Fruit fly (Drosophila melanogaster): ENCODE measurements around the gene CG42659.
A peak's percentile ranks its signal among the peaks of the same experiment; 100 is the strongest.

The CG42659 gene

DNA sequence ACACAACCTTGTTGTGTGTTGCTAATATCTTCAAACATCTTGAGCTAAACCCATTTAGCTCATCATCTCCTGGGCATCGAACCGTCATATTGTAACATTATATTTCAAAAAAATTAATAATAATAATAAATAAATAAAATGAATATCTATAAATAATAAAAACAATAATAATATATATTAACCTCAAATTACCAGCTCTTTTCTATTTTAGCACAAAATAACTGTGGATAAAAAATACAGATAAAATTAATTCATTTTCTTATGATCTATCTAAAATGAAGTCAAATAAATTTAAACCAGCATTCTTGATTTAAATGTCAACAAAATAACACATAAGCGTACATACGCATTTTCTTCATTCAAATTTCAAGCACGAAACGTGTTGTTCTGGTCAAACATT is at the start of gene CG42659:
TSS of gene CG42659 (plus strand) at position 301 of the 400 bp plus-strand sequence.
- no peak for TF ChIP-seq CTCF (optimal IDR thresholded peaks at IDR 0.05)
- no peak for TF ChIP-seq CG8478 (optimal IDR thresholded peaks at IDR 0.05)

DNA sequence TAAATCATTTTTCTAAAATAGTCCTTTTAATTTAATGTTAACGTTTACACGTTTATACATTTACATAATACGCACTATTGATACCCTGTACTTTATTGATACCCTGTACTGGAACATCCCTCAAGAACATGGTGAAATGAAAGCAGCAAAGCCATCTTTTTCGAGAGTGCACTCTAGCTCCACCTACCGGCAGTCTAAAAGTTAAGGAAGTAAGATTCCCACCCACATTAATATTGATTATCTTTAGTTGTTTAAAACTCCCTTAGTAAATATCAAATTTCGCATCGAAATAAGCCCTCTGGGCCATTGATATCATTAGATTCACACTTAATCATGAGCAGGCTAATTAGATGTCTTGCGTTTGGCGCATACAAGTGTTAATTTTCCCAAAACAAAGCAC is 48.9 kb upstream of the CG42659 start:
- TF ChIP-seq CG8478 (optimal IDR thresholded peaks at IDR 0.05): no peak
- peak; percentile 54 to 75 for TF ChIP-seq CTCF (optimal IDR thresholded peaks at IDR 0.05)

DNA sequence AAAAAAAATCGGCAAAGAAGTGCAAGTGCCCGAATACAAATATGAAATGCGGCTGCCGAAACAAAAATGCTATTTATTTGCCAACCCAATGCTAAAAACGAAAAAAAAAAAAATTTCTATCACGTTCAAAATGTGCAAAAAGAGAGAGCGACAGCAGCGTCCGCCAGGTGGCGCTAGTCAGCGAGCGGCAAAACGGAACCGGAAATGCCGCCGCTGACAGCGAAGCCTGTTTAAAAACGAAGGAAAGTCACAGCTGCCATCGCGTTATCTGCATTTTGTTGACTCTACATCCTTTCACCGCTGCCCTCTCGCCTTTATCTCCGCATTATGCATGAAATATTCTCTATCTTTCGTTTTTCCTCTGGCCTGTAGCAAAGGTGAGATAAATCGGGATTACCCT is 46.9 kb upstream of the CG42659 start:
- TF ChIP-seq CG8478 (optimal IDR thresholded peaks at IDR 0.05) (no peak), CTCF (optimal IDR thresholded peaks at IDR 0.05) (peak; percentile 85 to 88)

DNA sequence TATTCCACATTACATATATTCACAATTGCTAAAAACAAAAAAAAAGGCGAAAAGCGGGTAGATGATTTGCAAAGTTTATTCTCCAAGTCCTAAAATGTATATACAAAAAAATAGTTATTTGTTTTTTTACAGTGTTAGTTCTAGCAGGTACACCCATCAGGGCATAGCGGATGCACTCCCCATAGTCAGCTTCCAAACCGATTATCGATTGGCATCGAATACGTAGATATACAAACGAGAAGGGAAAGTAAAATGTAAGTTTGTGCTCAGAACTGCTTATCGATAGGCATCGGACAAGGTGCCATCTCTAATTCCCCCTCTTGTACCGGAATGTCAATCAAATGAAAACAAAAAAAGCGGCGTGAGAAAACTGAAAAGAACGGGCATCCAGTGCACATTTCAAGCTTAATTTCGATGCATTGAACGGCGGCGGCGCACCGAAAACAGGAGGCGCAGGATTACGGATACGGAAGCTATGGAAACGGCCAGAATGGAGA is 44.0 kb upstream of the CG42659 start, which contains the start of gene CG5674:
TSS of gene CG5674 (plus strand) at position 309 of the 497 bp plus-strand sequence.
- TF ChIP-seq CG8478 (optimal IDR thresholded peaks at IDR 0.05) (no peak), CTCF (optimal IDR thresholded peaks at IDR 0.05) (peak; percentile 72 to 81)

DNA sequence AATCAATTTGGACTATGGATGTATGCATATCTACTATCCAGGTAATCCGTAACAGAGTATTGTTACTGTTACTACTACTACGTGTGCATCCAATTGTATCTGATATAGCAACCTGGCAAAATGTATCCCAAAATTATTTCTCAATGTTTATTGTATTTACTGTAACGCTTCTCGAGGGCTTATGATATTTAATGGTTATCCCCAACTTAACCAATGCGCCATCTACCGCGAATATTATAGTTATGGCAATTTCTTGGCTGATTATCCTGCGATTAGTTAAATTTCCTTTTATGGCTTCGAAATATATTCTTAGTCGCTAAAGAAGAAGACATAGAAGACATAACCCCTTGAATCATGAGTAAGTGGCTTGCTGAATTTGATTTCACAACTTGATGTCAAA is 43.5 kb upstream of the CG42659 start:
- TF ChIP-seq CTCF (optimal IDR thresholded peaks at IDR 0.05) (peak; percentile 34 to 51), CG8478 (optimal IDR thresholded peaks at IDR 0.05) (no peak)

DNA sequence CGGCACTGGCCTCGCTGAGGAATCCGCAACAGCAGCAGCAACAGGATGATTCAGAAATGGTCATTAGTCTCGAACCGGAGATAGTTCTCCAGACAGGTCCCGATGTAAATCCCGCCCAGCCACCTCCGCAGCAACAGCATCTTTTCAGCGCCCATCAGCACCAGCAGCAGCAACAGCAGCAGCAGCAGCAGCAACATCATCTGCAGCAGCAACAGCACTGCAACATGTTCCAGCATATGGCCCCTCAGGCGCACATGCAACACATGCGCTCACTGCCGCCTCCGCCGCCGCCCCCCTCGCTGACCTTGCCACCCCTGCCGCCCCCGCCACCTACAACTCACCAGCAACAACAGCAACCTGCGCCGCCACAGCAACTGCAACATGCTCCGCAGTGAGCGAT is 34.2 kb upstream of the CG42659 start:
- TF ChIP-seq CG8478 (optimal IDR thresholded peaks at IDR 0.05): no peak
- no peak for TF ChIP-seq CTCF (optimal IDR thresholded peaks at IDR 0.05)

DNA sequence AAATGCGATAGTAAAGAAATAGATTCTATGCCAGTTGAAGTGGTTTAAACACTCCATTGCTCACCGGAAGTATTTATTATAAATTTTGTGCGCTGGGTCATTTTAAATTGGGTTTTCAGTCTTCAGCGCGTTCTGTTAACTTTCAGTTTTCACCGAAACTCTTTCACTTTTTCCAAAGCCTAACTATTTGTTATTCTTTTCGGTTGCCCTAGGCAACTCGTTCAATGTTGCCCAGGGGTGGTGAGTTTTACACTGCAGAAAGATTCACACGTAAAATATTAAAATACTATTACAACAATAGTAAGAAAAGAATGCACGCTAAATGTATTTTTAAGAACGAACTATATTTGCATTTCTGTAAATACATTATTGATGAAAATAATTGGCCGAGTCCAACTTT is 24.8 kb upstream of the CG42659 start, which contains the start of gene btv:
TSS of gene btv (minus strand) at position 101 of the 400 bp plus-strand sequence.
- TF ChIP-seq CG8478 (optimal IDR thresholded peaks at IDR 0.05) (no peak), CTCF (optimal IDR thresholded peaks at IDR 0.05) (no peak)

DNA sequence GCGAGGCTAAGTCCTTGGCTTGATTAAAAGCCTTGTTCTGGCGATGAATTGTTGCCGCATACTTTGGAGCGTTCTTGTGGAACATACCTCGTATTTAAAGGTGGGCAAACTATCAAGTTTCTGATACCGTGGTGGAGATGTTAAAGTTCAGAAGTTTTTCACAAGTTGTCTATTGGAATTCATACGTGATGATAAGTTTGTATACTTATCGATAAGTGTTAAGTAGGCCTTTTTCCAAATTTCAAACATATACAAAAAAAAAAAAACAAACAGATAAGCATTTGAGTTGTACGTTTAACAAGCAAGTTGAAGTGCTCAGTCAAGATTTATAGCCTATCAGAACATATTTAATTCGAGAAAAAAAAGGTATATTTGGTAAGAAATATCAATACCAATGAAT is 21.1 kb upstream of the CG42659 start, which contains the start of gene CG5681:
TSS of gene CG5681 (plus strand) at position 301 of the 400 bp plus-strand sequence.
- no peak for TF ChIP-seq CG8478 (optimal IDR thresholded peaks at IDR 0.05)
- TF ChIP-seq CTCF (optimal IDR thresholded peaks at IDR 0.05): no peak

DNA sequence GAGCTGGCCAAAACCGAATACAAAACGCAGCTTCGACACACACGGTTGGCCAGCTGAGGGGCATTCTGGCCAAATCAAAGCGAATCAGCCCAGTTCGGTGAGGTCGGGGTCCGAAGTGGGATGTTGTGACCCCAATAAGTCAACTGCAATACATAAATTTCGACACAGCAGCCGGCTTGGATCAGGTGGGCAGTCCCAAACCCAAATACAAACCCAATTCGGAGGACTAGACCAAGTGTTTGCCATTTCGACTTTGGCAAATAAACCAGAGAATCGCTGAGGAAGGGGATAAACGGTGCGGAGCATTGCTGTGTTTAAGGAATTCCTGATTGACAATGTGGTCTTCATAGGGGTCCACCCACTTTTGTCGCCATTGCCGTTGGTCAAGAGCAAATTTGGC is 18.2 kb upstream of the CG42659 start:
- TF ChIP-seq CTCF (optimal IDR thresholded peaks at IDR 0.05): no peak
- no peak for TF ChIP-seq CG8478 (optimal IDR thresholded peaks at IDR 0.05)

DNA sequence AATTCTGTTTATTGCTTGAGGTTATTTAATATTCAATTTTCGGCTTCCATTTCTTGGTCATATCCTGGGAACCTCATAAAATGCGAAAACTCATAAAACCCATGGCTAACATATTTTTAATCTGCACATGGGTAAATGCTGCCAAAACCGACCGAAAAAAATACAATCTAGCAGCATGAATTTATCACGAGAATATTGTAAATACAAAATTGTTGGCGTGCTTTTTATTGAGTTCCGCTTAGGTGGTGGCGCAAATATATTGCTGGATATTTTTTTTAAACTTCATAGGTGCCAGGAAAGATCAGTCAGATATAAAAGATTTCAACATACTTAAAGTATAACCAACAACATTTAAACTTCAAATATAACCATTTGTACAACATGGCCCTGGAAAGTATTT is 17.0 kb upstream of the CG42659 start, which contains the start of gene Prosbeta5R2:
TSS of gene Prosbeta5R2 (plus strand) at position 301 of the 400 bp plus-strand sequence.
- TF ChIP-seq CG8478 (optimal IDR thresholded peaks at IDR 0.05): no peak
- no peak for TF ChIP-seq CTCF (optimal IDR thresholded peaks at IDR 0.05)

DNA sequence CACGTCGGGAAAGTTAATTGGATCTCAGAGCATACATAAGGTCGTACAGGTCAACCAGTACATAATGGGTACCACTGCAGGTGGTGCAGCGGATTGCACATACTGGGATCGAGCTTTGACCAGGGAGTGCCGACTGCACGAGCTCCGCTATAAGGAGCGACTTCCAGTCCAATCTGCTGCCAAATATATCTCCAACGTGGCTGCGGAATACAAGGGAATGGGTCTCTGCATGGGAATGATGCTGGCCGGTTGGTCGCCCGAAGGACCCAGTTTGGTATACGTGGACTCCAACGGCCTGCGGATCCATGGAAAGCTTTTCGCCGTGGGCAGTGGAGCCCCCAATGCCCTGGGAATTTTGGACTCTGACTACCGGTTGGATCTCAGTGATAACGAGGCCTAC is 16.4 kb upstream of the CG42659 start:
- TF ChIP-seq CG8478 (optimal IDR thresholded peaks at IDR 0.05) (no peak), CTCF (optimal IDR thresholded peaks at IDR 0.05) (no peak)

DNA sequence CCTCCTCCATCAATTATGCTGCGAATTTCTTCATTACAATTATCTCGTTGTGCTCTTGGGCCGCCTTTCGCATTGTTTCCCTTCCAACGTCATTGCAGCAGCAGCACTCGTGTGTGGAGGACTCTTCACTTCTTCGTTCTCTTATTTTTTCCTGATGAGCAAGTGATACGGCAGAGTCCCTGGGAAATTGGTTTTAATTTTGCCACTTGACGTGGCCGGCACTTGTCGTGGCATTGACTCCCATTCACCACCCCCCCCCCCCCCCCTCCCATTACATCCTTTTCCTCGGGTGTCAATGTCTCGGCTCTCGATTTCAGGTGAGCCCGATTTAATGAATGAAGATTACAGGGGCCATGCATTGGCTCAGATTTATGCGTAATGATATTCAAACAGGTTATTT is 5.0 kb upstream of the CG42659 start:
- TF ChIP-seq CTCF (optimal IDR thresholded peaks at IDR 0.05) (no peak), CG8478 (optimal IDR thresholded peaks at IDR 0.05) (no peak)

DNA sequence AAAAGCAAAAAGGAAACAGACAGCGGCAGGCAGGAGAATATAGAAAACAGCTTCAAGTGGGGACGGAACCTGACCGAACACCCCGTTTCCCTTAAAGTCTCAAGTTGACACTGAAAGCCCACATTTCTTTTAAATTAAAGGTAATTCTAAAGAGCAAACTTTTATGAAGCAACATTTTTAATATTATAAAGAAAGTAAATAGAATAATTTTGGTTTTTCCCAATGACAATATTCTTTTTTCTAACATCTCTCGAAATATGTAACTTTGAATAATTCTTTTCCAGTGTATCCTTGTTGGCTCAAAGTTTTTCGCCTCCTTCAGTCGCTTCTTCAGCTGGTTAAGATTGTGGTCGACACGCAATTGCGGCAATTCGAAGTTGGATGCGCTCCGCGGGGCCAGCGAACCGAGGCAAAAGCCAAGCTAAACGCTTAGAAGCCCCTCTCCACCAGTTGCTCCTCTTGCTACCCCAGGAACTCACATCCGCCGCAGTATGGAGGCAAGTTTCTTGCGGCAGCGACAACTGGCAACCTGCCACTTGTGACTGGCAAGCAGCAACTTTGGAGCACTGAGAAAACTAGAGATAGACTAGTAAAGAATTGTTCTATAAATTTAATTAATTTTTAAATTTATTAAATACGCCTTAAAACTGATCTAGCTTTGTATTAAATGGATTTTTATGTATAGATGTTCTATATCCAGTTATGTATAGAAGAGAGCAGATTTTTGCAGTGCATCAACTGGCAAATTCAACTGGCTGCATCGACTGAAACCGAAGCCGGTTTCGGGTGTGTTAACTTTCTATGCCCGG is 3.9 kb upstream of the CG42659 start:
- TF ChIP-seq CTCF (optimal IDR thresholded peaks at IDR 0.05): no peak
- no peak for TF ChIP-seq CG8478 (optimal IDR thresholded peaks at IDR 0.05)

DNA sequence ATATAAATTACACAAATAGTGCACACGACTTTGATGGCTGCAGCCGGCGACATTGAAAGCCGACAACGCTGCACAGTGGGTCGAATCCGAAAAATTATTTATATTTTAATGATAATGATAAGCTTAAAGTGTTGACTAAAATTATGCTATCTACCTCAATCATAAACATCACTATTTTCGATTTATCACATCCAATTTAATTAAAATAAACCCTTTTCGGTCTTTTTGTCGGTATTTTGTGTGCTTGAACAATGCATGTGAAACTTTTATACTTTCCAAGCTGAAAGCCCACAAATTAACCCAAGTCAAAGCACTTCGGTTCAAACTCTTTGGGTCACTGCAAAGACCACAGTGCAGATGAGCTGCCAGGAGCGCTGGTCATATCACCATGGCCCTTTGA is 1.7 kb upstream of the CG42659 start:
- TF ChIP-seq CG8478 (optimal IDR thresholded peaks at IDR 0.05) (no peak), CTCF (optimal IDR thresholded peaks at IDR 0.05) (no peak)

DNA sequence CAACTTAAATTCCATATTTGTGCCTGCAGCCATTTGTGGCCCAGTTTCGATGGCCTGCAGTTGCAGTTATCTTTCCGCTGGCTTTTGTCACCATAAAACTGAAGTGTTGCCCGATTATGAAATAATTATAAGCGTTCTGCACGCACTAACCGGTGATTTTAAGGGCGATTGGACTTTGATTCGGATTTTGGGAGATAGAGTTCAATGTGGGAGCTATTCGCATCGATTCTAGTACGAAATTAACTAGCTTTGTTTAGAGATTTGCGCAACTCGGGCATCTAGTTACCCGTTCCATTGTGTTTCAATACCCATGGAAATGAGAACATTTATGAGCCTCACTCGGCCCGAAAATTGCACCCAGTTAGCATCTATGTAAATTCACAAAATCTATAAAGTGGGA is 833 bp upstream of the CG42659 start, which contains the start of gene CG5693:
TSS of gene CG5693 (plus strand) at position 301 of the 400 bp plus-strand sequence.
- TF ChIP-seq CG8478 (optimal IDR thresholded peaks at IDR 0.05) (no peak), CTCF (optimal IDR thresholded peaks at IDR 0.05) (no peak)

DNA sequence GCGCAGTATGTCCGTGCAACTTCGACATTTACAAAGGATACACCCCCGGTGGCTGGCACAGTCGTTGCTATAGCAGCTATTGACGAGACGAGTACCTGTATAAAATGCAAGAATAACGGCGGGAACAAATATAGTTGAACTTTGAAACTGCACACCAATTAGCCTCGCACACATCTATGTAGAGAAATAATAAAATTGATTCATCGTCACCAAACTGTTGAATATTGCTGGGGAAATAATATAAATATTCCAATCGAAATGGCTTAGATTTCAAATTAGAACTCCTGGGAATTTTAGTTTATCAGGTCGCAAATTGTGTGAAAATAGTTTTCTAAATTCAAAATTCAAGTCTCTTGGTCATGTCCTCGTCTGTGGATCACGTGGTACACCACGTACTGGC is 475 bp downstream of the CG42659 start, which contains the start of the genes CG42634 and CG42635:
TSS of gene CG42634 (plus strand) at position 301 of the 400 bp plus-strand sequence.
TSS of gene CG42635 (plus strand) at position 301 of the 400 bp plus-strand sequence.
- no peak for TF ChIP-seq CTCF (optimal IDR thresholded peaks at IDR 0.05)
- TF ChIP-seq CG8478 (optimal IDR thresholded peaks at IDR 0.05): no peak

Measured in S2 (cell line).